Fruit fly (Drosophila melanogaster) whole organism, embryonic: Measurements from ENCODE around the gene sesB.

Experiments
- Atf3 ChIP-seq: fragments of 200-800 bp; sonication (Bioruptor generic); optimal IDR thresholded peaks from 3 replicates; lab custom pipeline; 2016; ENCODE audit warnings: missing biosample characterization, missing genetic modification characterization
- Bdp1 ChIP-seq: fragments of 200-800 bp; sonication (Bioruptor generic); optimal IDR thresholded peaks from 3 replicates; lab custom pipeline; 2016; ENCODE audit warnings: missing biosample characterization, missing genetic modification characterization
- CG10959 ChIP-seq: fragments of 200-800 bp; sonication (Bioruptor generic); IDR thresholded peaks from 2 replicates; pipeline ENCODE4 v1.3.6; 2022; ENCODE audit warnings: missing biosample characterization, missing genetic modification characterization
- CG11560 ChIP-seq: fragments of 200-800 bp; sonication (Bioruptor generic); IDR thresholded peaks from 3 replicates; pipeline ENCODE4 v1.3.6; 2022; ENCODE audit warnings: missing biosample characterization, missing genetic modification characterization
- CG11723 ChIP-seq: fragments of 200-800 bp; sonication (Bioruptor generic); optimal IDR thresholded peaks from 2 replicates; lab custom pipeline; 2017; ENCODE audit warnings: missing biosample characterization, mild to moderate bottlenecking, missing genetic modification characterization
- CG1233 ChIP-seq: fragments of 200-800 bp; sonication (Bioruptor generic); optimal IDR thresholded peaks from 4 replicates; lab custom pipeline; 2018; ENCODE audit warnings: missing biosample characterization, mild to moderate bottlenecking, missing genetic modification characterization
- CG12769 ChIP-seq: fragments of 200-800 bp; sonication (Bioruptor generic); optimal IDR thresholded peaks from 2 replicates; lab custom pipeline; 2019; ENCODE audit warnings: missing biosample characterization, mild to moderate bottlenecking, missing genetic modification characterization, moderate library complexity
- CG14014 ChIP-seq: fragments of 200-800 bp; sonication (Bioruptor generic); IDR thresholded peaks from 2 replicates; pipeline ENCODE4 v1.3.6; 2022; ENCODE audit warnings: missing biosample characterization, missing genetic modification characterization
- CG15601 ChIP-seq: fragments of 200-800 bp; sonication (Bioruptor generic); optimal IDR thresholded peaks from 3 replicates; lab custom pipeline; 2019; ENCODE audit warnings: missing biosample characterization, mild to moderate bottlenecking, missing genetic modification characterization, moderate library complexity
- CG15696 ChIP-seq: fragments of 200-800 bp; sonication (Bioruptor generic); optimal IDR thresholded peaks from 2 replicates; lab custom pipeline; 2019; ENCODE audit warnings: missing biosample characterization, mild to moderate bottlenecking, missing genetic modification characterization, moderate library complexity
- CG16815 ChIP-seq: fragments of 200-800 bp; sonication (Bioruptor generic); optimal IDR thresholded peaks from 3 replicates; lab custom pipeline; 2017; ENCODE audit warnings: missing biosample characterization, mild to moderate bottlenecking, missing genetic modification characterization
- CG18619 ChIP-seq: fragments of 200-800 bp; sonication (Bioruptor generic); optimal IDR thresholded peaks from 3 replicates; lab custom pipeline; 2017; ENCODE audit warnings: missing biosample characterization, mild to moderate bottlenecking, missing genetic modification characterization
- CG32532 ChIP-seq: fragments of 200-800 bp; sonication (Bioruptor generic); IDR thresholded peaks from 2 replicates; pipeline ENCODE4 v1.3.6; 2022; ENCODE audit warnings: missing biosample characterization, missing genetic modification characterization
- CG3995 ChIP-seq: fragments of 200-800 bp; sonication (Bioruptor generic); optimal IDR thresholded peaks from 3 replicates; lab custom pipeline; 2016; ENCODE audit warnings: missing biosample characterization, missing genetic modification characterization
- CG4404 ChIP-seq: fragments of 200-800 bp; sonication (Bioruptor generic); IDR thresholded peaks from 2 replicates; pipeline ENCODE4 v1.3.6; 2022; ENCODE audit warnings: missing biosample characterization, missing genetic modification characterization
- CG4424 ChIP-seq: fragments of 200-800 bp; sonication (Bioruptor generic); optimal IDR thresholded peaks from 3 replicates; lab custom pipeline; 2016; ENCODE audit warnings: missing biosample characterization, missing genetic modification characterization
- CG6254 ChIP-seq: fragments of 200-800 bp; sonication (Bioruptor generic); optimal IDR thresholded peaks from 3 replicates; lab custom pipeline; 2017; ENCODE audit warnings: mild to moderate bottlenecking, missing biosample characterization, missing genetic modification reagents, missing genetic modification characterization
- CG6683 ChIP-seq: fragments of 200-800 bp; sonication (Bioruptor generic); optimal IDR thresholded peaks from 2 replicates; lab custom pipeline; 2017; ENCODE audit warnings: missing biosample characterization, mild to moderate bottlenecking, missing genetic modification characterization, missing genetic modification reagents
- CG6765 ChIP-seq: fragments of 200-800 bp; sonication (Bioruptor generic); optimal IDR thresholded peaks from 3 replicates; lab custom pipeline; 2017; ENCODE audit warnings: missing biosample characterization, mild to moderate bottlenecking, missing genetic modification characterization
- CG7372 ChIP-seq: fragments of 200-800 bp; sonication (Bioruptor generic); IDR thresholded peaks from 2 replicates; pipeline ENCODE4 v1.3.6; 2022; ENCODE audit warnings: missing biosample characterization, missing genetic modification characterization
- CG7745 ChIP-seq: fragments of 200-800 bp; sonication (Bioruptor generic); optimal IDR thresholded peaks from 2 replicates; lab custom pipeline; 2018; ENCODE audit warnings: missing biosample characterization, mild to moderate bottlenecking, missing genetic modification characterization, moderate library complexity
- CG8924 ChIP-seq: fragments of 200-800 bp; optimal IDR thresholded peaks from 3 replicates; lab custom pipeline; 2019; ENCODE audit warnings: missing biosample characterization, mild to moderate bottlenecking, missing genetic modification characterization, moderate library complexity
- CG8944 ChIP-seq: fragments of 200-800 bp; sonication (Bioruptor generic); optimal IDR thresholded peaks from 3 replicates; lab custom pipeline; 2016; ENCODE audit warnings: missing biosample characterization, missing genetic modification characterization
- D19A ChIP-seq: fragments of 200-800 bp; optimal IDR thresholded peaks from 3 replicates; lab custom pipeline; 2019; ENCODE audit warnings: missing biosample characterization, mild to moderate bottlenecking, missing genetic modification characterization, moderate library complexity
- Deaf1 ChIP-seq: fragments of 200-800 bp; optimal IDR thresholded peaks from 3 replicates; lab custom pipeline; 2019; ENCODE audit warnings: missing biosample characterization, mild to moderate bottlenecking, missing genetic modification characterization, moderate library complexity
- Hsf ChIP-seq: fragments of 200-800 bp; sonication (Bioruptor generic); optimal IDR thresholded peaks from 3 replicates; lab custom pipeline; 2016; ENCODE audit warnings: missing biosample characterization, missing genetic modification characterization
- MTF-1 ChIP-seq: fragments of 200-800 bp; sonication (Bioruptor generic); optimal IDR thresholded peaks from 2 replicates; lab custom pipeline; 2018; ENCODE audit warnings: missing biosample characterization, mild to moderate bottlenecking, missing genetic modification characterization, borderline replicate concordance
- Poxn ChIP-seq: fragments of 200-800 bp; sonication (Bioruptor generic); IDR thresholded peaks from 2 replicates; pipeline ENCODE4 v1.3.6; 2022; ENCODE audit warnings: missing biosample characterization, missing genetic modification characterization
- Sox100B ChIP-seq: fragments of 200-800 bp; sonication (Bioruptor generic); optimal IDR thresholded peaks from 3 replicates; lab custom pipeline; 2018; ENCODE audit warnings: missing biosample characterization, mild to moderate bottlenecking, missing genetic modification characterization
- Tbp ChIP-seq: fragments of >200 bp; optimal IDR thresholded peaks from 2 replicates; lab custom pipeline; 2018; ENCODE audit warnings: missing biosample characterization, missing genetic modification characterization
- Xrp1 ChIP-seq: fragments of 200-800 bp; sonication (Bioruptor generic); IDR thresholded peaks from 2 replicates; pipeline ENCODE4 v1.3.6; 2022; ENCODE audit warnings: missing biosample characterization, missing genetic modification characterization
- emc ChIP-seq: fragments of 200-800 bp; sonication (Bioruptor generic); optimal IDR thresholded peaks from 2 replicates; lab custom pipeline; 2016; ENCODE audit warnings: missing biosample characterization, missing genetic modification characterization
- exex ChIP-seq: fragments of 200-800 bp; sonication (Bioruptor generic); optimal IDR thresholded peaks from 4 replicates; lab custom pipeline; 2018; ENCODE audit warnings: missing biosample characterization, mild to moderate bottlenecking, missing genetic modification characterization, moderate library complexity
- eyg ChIP-seq: fragments of 200-800 bp; sonication (Bioruptor generic); optimal IDR thresholded peaks from 3 replicates; lab custom pipeline; 2016; ENCODE audit warnings: missing biosample characterization, missing genetic modification characterization
- fu2 ChIP-seq: fragments of 200-800 bp; sonication (Bioruptor generic); optimal IDR thresholded peaks from 2 replicates; lab custom pipeline; 2016; ENCODE audit warnings: missing biosample characterization, missing genetic modification characterization
- gro ChIP-seq: fragments of 200-800 bp; sonication (Bioruptor generic); optimal IDR thresholded peaks from 2 replicates; lab custom pipeline; 2016; ENCODE audit warnings: missing biosample characterization, missing genetic modification characterization
- hbn ChIP-seq: fragments of 200-800 bp; sonication (Bioruptor generic); IDR thresholded peaks from 2 replicates; pipeline ENCODE4 v1.3.6; 2022; ENCODE audit warnings: missing biosample characterization, missing genetic modification characterization; ENCODE audit not compliant: partially characterized antibody
- kah ChIP-seq: fragments of 200-800 bp; sonication (Bioruptor generic); optimal IDR thresholded peaks from 2 replicates; lab custom pipeline; 2018; ENCODE audit warnings: missing biosample characterization, mild to moderate bottlenecking, missing genetic modification characterization
- lilli ChIP-seq: fragments of 200-800 bp; sonication (Bioruptor generic); optimal IDR thresholded peaks from 3 replicates; lab custom pipeline; 2016; ENCODE audit warnings: missing biosample characterization, missing genetic modification characterization
- lola ChIP-seq, 3 experiments: fragments of >200 bp in 2 of 3; fragments of 200-800 bp in 1 of 3; sonication (Bioruptor generic) in 1 of 3; optimal IDR thresholded peaks; 2 replicates each; lab custom pipeline; 2017 to 2019; ENCODE audit warnings: missing biosample characterization in 3 of 3, missing genetic modification characterization in 3 of 3, mild to moderate bottlenecking in 1 of 3, moderate library complexity in 1 of 3
- mam ChIP-seq: fragments of 200-800 bp; sonication (Bioruptor generic); optimal IDR thresholded peaks from 3 replicates; lab custom pipeline; 2016; ENCODE audit warnings: missing biosample characterization, missing genetic modification characterization
- pita ChIP-seq: fragments of 200-800 bp; sonication (Bioruptor generic); optimal IDR thresholded peaks from 2 replicates; lab custom pipeline; 2017; ENCODE audit warnings: missing biosample characterization, mild to moderate bottlenecking, missing genetic modification characterization
- pzg ChIP-seq: fragments of 200-800 bp; sonication (Bioruptor generic); optimal IDR thresholded peaks from 3 replicates; lab custom pipeline; 2018; ENCODE audit warnings: missing biosample characterization, mild to moderate bottlenecking, missing genetic modification characterization, moderate library complexity
- shn ChIP-seq: fragments of 200-800 bp; sonication (Bioruptor generic); optimal IDR thresholded peaks from 3 replicates; lab custom pipeline; 2016; ENCODE audit warnings: missing biosample characterization, missing genetic modification characterization
- tgo ChIP-seq: fragments of 200-800 bp; sonication (Bioruptor generic); IDR thresholded peaks from 3 replicates; pipeline ENCODE4 v1.3.6; 2022; ENCODE audit warnings: missing biosample characterization, missing genetic modification characterization
- trem ChIP-seq: fragments of 200-800 bp; optimal IDR thresholded peaks from 3 replicates; lab custom pipeline; 2019; ENCODE audit warnings: missing biosample characterization, mild to moderate bottlenecking, missing genetic modification characterization, moderate library complexity
- unpg ChIP-seq: fragments of 200-800 bp; sonication (Bioruptor generic); optimal IDR thresholded peaks from 3 replicates; lab custom pipeline; 2018; ENCODE audit warnings: missing biosample characterization, mild to moderate bottlenecking, missing genetic modification characterization, moderate library complexity
- vvl ChIP-seq: fragments of 200-800 bp; sonication (Bioruptor generic); IDR thresholded peaks from 2 replicates; pipeline ENCODE4 v1.3.6; 2022; ENCODE audit warnings: missing biosample characterization, missing genetic modification characterization
- yki ChIP-seq: fragments of >200 bp; optimal IDR thresholded peaks from 3 replicates; lab custom pipeline; 2018
- zen2 ChIP-seq: fragments of 200-800 bp; sonication (Bioruptor generic); IDR thresholded peaks from 3 replicates; pipeline ENCODE4 v1.3.6; 2022; ENCODE audit warnings: missing biosample characterization, missing genetic modification characterization; ENCODE audit not compliant: partially characterized antibody

Gene sesB

DNA sequence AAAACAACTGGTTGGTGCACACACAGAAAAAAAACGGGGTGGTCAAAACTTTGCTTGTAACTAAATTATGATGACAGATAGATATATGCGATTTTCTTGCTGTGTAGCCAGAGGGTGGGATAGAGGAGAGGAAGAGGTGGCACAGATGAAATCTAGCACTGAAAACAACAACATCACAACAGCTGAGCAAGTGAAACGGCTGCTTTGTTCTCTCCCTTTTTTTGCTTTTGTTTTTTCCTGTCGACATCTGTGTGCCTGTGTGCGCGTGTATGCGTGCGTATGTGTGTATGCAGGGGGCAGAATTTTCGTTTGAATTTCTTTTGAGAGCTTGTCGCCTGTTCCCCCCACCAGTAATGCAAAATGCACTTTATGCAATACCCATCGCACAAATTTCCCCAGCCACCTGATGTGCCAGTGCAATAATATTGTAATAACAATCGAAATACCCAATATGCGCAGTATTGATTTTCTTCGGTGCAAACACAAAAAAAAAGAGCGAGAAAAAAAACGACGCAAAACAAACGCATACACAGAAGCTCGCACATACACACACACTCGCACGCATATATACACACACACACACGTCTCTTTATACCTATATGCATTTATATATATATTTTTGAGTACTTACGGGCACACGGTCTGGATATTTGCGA lies 19.3 kb downstream of the sesB start (continued):
- TF ChIP-seq yki (lab: Kevin White, UChicago) (no peak), trem (tag; lab: Kevin White, UChicago) (peak; percentile 15), zen2 (GFP tag; lab: Robert Waterston, UW) (no peak), kah (GFP tag; lab: Kevin White, UChicago) (no peak), lola (GFP tag; optimal IDR thresholded peaks at IDR 0.05; lab: Kevin White, UChicago) (peak in 2 of 3 experiments; percentile 6 to 75), Deaf1 (tag; lab: Kevin White, UChicago) (peak; percentile 28), CG8944 (peak; percentile 30), CG12769 (tag; lab: Kevin White, UChicago) (peak; percentile 84), Poxn (GFP tag; lab: Robert Waterston, UW) (no peak), Xrp1 (peak; percentile 66; the same call in 1 of the 2 replicates), Tbp (GFP tag; lab: Kevin White, UChicago) (no peak), exex (tag; lab: Kevin White, UChicago) (peak; percentile 8), CG7745 (tag; lab: Kevin White, UChicago) (no peak), CG14014 (peak; percentile 25; the same call in 1 of the 2 replicates), CG6683 (GFP tag; lab: Kevin White, UChicago) (peak; percentile 36), Bdp1 (GFP tag; lab: Kevin White, UChicago) (no peak), hbn (GFP tag; lab: Robert Waterston, UW) (no peak), CG15696 (tag; lab: Kevin White, UChicago) (peak; percentile 17), Sox100B (no peak), MTF-1 (GFP tag; lab: Kevin White, UChicago) (no peak), pzg (GFP tag; lab: Kevin White, UChicago) (no peak), vvl (GFP tag; lab: Robert Waterston, UW) (peak; percentile 75), CG16815 (GFP tag; lab: Kevin White, UChicago) (peak; percentile 28), mam (GFP tag; lab: Kevin White, UChicago) (peak; percentile 81), CG32532 (GFP tag; lab: Robert Waterston, UW) (peak; percentile 83), lilli (GFP tag; lab: Kevin White, UChicago) (peak; percentile 80), Atf3 (peak; percentile 30), CG3995 (GFP tag; lab: Kevin White, UChicago) (no peak), D19A (peak; percentile 28), CG11560 (tag; lab: Robert Waterston, UW) (no peak), pita (no peak), gro (GFP tag; lab: Kevin White, UChicago) (peak; percentile 86), CG4404 (GFP tag; lab: Robert Waterston, UW) (no peak), tgo (GFP tag; lab: Robert Waterston, UW) (peak; percentile 47; the same call in 2 of the 3 replicates), shn (peak; percentile 39), CG4424 (peak; percentile 1), CG6765 (GFP tag; lab: Kevin White, UChicago) (peak; percentile 71), CG1233 (peak; percentile 44), CG18619 (GFP tag; lab: Kevin White, UChicago) (no peak), CG11723 (peak; percentile 38), CG10959 (GFP tag; lab: Robert Waterston, UW) (no peak), Hsf (peak; percentile 69), CG15601 (tag; lab: Kevin White, UChicago) (no peak), CG8924 (tag; lab: Kevin White, UChicago) (peak; percentile 80), unpg (GFP tag; lab: Kevin White, UChicago) (peak; percentile 56), emc (GFP tag; lab: Kevin White, UChicago) (peak; percentile 7), CG7372 (peak; percentile 38; the same call in 1 of the 2 replicates), fu2 (GFP tag; lab: Kevin White, UChicago) (peak; percentile 48), CG6254 (peak; percentile 28), eyg (GFP tag; lab: Kevin White, UChicago) (peak; percentile 48)
